Fruit fly (Drosophila melanogaster): Measurements from ENCODE around the gene Pfdn2.

DNA sequence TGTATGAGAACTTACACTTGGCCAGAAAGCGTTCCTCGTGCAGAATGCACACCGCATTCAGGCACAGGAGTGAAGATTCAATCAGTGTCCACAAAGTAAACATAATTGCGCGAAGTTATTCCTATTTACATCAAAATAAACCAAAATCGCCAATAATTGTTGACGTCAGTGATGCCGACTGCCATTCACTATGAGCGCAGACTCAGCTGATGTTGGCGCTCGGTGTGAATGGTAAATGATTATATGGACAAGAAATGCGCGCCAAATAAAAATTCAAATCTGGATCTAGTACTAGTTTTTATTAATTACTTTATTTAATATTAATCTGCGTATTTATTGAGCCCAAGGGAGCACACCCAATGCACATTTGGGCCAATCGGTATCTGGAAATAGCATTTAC lies 11.7 kb downstream of the Pfdn2 start, which contains the start of gene CG32069:
- TF ChIP-seq dmrt93B (GFP tag; optimal IDR thresholded peaks at IDR 0.05): no peak
- no peak for TF ChIP-seq Myc (optimal IDR thresholded peaks at IDR 0.05)
- TF ChIP-seq Abd-B (GFP tag; optimal IDR thresholded peaks at IDR 0.05): no peak
- TF ChIP-seq N (GFP tag; optimal IDR thresholded peaks at IDR 0.05): no peak
- TF ChIP-seq pan (optimal IDR thresholded peaks at IDR 0.05): no peak
- no peak for TF ChIP-seq rgr (GFP tag; optimal IDR thresholded peaks at IDR 0.05)
- TF ChIP-seq Jra (GFP tag; optimal IDR thresholded peaks at IDR 0.05): no peak
- TF ChIP-seq Sp1 (GFP tag; optimal IDR thresholded peaks at IDR 0.05): no peak
- no peak for TF ChIP-seq dsf (GFP tag; optimal IDR thresholded peaks at IDR 0.05; ENCODE audit: borderline replicate concordance)
- no peak for TF ChIP-seq Dif (GFP tag; optimal IDR thresholded peaks at IDR 0.05; ENCODE audit: partially characterized antibody)
- no peak for TF ChIP-seq Vsx2 (GFP tag; optimal IDR thresholded peaks at IDR 0.05; ENCODE audit: partially characterized antibody)
- TF ChIP-seq psq (GFP tag; optimal IDR thresholded peaks at IDR 0.05): no peak

Measured in whole organism, wandering third instar larva.